Worm (Caenorhabditis elegans) whole organism, mixed stage, embryonic: ENCODE measurements around the gene elo-3.

Experiments used
- M03D4.4 ChIP-seq: sonication (generic microtip); optimal IDR thresholded peaks from 2 replicates; lab custom pipeline; 2017; ENCODE audit warnings: mild to moderate bottlenecking, missing genetic modification characterization, missing compliant biosample characterization
- ceh-39 ChIP-seq: fragments of 150-350 bp; optimal IDR thresholded peaks from 2 replicates; lab custom pipeline; 2014; ENCODE audit warnings: missing biosample characterization, missing genetic modification characterization
- ceh-83 ChIP-seq: fragments of 200-800 bp; sonication (Bioruptor generic); optimal IDR thresholded peaks from 2 replicates; lab custom pipeline; 2018; ENCODE audit warnings: mild to moderate bottlenecking, missing genetic modification characterization, missing compliant biosample characterization
- cnd-1 ChIP-seq: fragments of 200-800 bp; sonication (Bioruptor generic); optimal IDR thresholded peaks from 2 replicates; lab custom pipeline; 2018; ENCODE audit warnings: mild to moderate bottlenecking, missing genetic modification characterization, missing compliant biosample characterization
- drap-1 ChIP-seq: fragments of 200-800 bp; sonication (Bioruptor generic); optimal IDR thresholded peaks from 3 replicates; lab custom pipeline; 2018; ENCODE audit warnings: mild to moderate bottlenecking, missing genetic modification characterization, missing compliant biosample characterization
- flh-1 ChIP-seq: fragments of 200-800 bp; sonication (Bioruptor generic); optimal IDR thresholded peaks from 2 replicates; lab custom pipeline; 2018; ENCODE audit warnings: mild to moderate bottlenecking, missing genetic modification characterization, moderate library complexity, missing compliant biosample characterization
- ham-2 ChIP-seq: fragments of 200-800 bp; sonication (Bioruptor generic); optimal IDR thresholded peaks from 2 replicates; lab custom pipeline; 2018; ENCODE audit warnings: mild to moderate bottlenecking, missing genetic modification characterization, missing compliant biosample characterization
- lin-32 ChIP-seq: fragments of 200-800 bp; sonication (Bioruptor generic); optimal IDR thresholded peaks from 2 replicates; lab custom pipeline; 2018; ENCODE audit warnings: mild to moderate bottlenecking, missing genetic modification characterization, missing compliant biosample characterization
- lsy-2 ChIP-seq: fragments of 150-350 bp; optimal IDR thresholded peaks from 2 replicates; lab custom pipeline; 2014; ENCODE audit warnings: missing biosample characterization, missing genetic modification characterization
- mab-5 ChIP-seq: fragments of 150-350 bp; optimal IDR thresholded peaks from 2 replicates; lab custom pipeline; 2014; ENCODE audit warnings: missing biosample characterization, missing genetic modification characterization
- mep-1 ChIP-seq: fragments of 150-350 bp; optimal IDR thresholded peaks from 2 replicates; lab custom pipeline; 2017; ENCODE audit warnings: missing biosample characterization, missing genetic modification reagents, missing genetic modification characterization, inconsistent platforms
- mls-2 ChIP-seq: sonication (generic microtip); optimal IDR thresholded peaks from 2 replicates; lab custom pipeline; 2016; ENCODE audit warnings: mild to moderate bottlenecking, missing genetic modification characterization, moderate library complexity, missing compliant biosample characterization
- nhr-12 ChIP-seq: fragments of 150-350 bp; optimal IDR thresholded peaks from 2 replicates; lab custom pipeline; 2014; ENCODE audit warnings: missing biosample characterization, missing genetic modification characterization
- nhr-237 ChIP-seq: fragments of 150-350 bp; optimal IDR thresholded peaks from 2 replicates; lab custom pipeline; 2014; ENCODE audit warnings: missing biosample characterization, missing genetic modification characterization
- nhr-28 ChIP-seq: fragments of 150-350 bp; optimal IDR thresholded peaks from 2 replicates; lab custom pipeline; 2014; ENCODE audit warnings: missing biosample characterization, missing genetic modification characterization
- nhr-76 ChIP-seq: sonication (generic microtip); optimal IDR thresholded peaks from 2 replicates; lab custom pipeline; 2017; ENCODE audit warnings: missing biosample characterization, missing genetic modification characterization
- unc-120 ChIP-seq: sonication (generic microtip); optimal IDR thresholded peaks from 2 replicates; lab custom pipeline; 2017; ENCODE audit warnings: missing genetic modification characterization, missing compliant biosample characterization; ENCODE audit not compliant: poor library complexity, severe bottlenecking
- unc-39 ChIP-seq: fragments of 150-350 bp; optimal IDR thresholded peaks from 2 replicates; lab custom pipeline; 2014; ENCODE audit warnings: missing biosample characterization, missing genetic modification characterization
- ztf-11 ChIP-seq: fragments of 150-350 bp; optimal IDR thresholded peaks from 2 replicates; lab custom pipeline; 2014; ENCODE audit warnings: missing biosample characterization, missing genetic modification characterization

elo-3 gene

ce11 chrIV:7285839-7286238 lies 48.3 kb downstream of the elo-3 start, which contains the start of gene C06E4.8:
C06E4.8 (minus strand) TSS chrIV:7285875.
- TF ChIP-seq flh-1 (GFP tag; lab: Kevin White, UChicago) (no peak), lsy-2 (tag; lab: Kevin White, UChicago) (no peak), ceh-83 (no peak), ztf-11 (no peak), nhr-76 (tag; lab: Kevin White, UChicago) (no peak), cnd-1 (tag; lab: Kevin White, UChicago) (no peak), unc-120 (no peak), nhr-28 (tag; lab: Kevin White, UChicago) (no peak), ceh-39 (tag; lab: Kevin White, UChicago) (no peak), nhr-12 (tag; lab: Kevin White, UChicago) (no peak), mep-1 (no peak), ham-2 (GFP tag; lab: Kevin White, UChicago) (no peak), unc-39 (tag; lab: Kevin White, UChicago) (no peak), drap-1 (GFP tag; lab: Kevin White, UChicago) (no peak)

- TF ChIP-seq unc-120 (no peak), ceh-83 (no peak), ceh-39 (tag; lab: Kevin White, UChicago) (no peak), ham-2 (GFP tag; lab: Kevin White, UChicago) (no peak), lin-32 (no peak), mab-5 (tag; lab: Kevin White, UChicago) (no peak), mls-2 (tag; lab: Kevin White, UChicago) (no peak), nhr-237 (no peak), M03D4.4 (no peak)
Observed at ce11 chrIV:7287474-7287873, 50.0 kb downstream of the elo-3 start, which contains the start of gene F42C5.3. F42C5.3 (minus strand) TSS chrIV:7287574.
